Worm (Caenorhabditis elegans): Measurements from ENCODE around the gene cnc-7.

Gene cnc-7

DNA sequence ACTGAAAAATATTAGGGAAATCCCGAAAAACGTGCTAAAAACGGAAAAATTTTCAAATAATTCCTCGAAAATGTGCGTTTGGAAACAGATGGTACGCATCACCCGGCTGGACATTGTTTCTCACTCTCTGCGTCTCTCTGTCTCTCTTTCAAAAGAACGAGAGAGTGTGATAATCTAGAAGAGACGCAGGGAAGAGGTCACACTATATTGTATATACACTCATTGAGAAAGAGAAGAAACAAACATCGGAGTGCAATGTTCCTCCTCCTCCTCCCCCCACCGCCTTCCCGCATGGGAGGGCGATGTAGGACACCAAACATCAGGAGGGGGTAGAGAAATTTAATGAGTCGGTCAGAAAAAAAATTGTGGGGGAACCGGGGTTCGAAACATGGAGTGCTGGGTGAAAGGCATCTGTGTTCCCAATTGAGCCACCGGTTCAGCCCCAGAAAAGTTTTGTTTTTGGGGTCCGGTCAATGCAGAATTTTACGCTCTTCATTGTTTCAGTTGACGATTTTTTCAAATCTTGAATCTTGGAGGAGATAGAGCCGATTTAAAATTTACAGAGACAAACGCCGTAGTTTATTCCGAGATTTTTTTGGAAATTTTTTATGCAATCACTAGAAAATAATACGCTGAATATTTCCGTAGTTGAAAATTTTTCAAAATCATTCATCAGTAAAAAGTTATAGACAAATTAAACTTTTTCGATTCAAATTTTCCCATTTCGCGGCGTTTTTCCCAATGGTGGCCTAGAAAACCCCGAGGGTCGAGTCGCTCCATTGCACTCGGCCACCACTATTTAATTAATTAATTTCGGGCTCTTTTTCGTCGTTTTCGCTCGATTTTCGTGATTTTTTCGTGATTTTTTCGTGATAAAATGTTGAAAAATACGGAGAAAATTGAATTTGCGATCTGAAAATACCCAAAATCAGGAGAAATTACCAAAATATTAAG, 30.6 kb downstream of the cnc-7 start (continued):
- no peak for TF ChIP-seq B0035.1 (tag; optimal IDR thresholded peaks at IDR 0.05)
- TF ChIP-seq ztf-28 (GFP tag; IDR thresholded peaks at IDR 0.05): peak; percentile 55; the same call in 1 of the 2 replicates
- peak; percentile 55 for TF ChIP-seq efl-1 (GFP tag; optimal IDR thresholded peaks at IDR 0.05)
- no peak for TF ChIP-seq B0019.2 (GFP tag; conservative IDR thresholded peaks at IDR 0.05)
- TF ChIP-seq lin-35 (GFP tag; optimal IDR thresholded peaks at IDR 0.05): peak in 1 of 3 experiments; percentile 51
- no peak for TF ChIP-seq ZK185.1 (tag; optimal IDR thresholded peaks at IDR 0.05; ENCODE audit: poor library complexity, severe bottlenecking)
- TF ChIP-seq F22D6.2 (tag; optimal IDR thresholded peaks at IDR 0.05): no peak
- no peak for TF ChIP-seq T07F8.4 (tag; optimal IDR thresholded peaks at IDR 0.05)
- TF ChIP-seq ztf-6 (GFP tag; IDR thresholded peaks at IDR 0.05): no peak
- peak; percentile 5; the same call in 1 of the 2 replicates for TF ChIP-seq dox-1 (GFP tag; IDR thresholded peaks at IDR 0.05)
- no peak for TF ChIP-seq nhr-179 (tag; optimal IDR thresholded peaks at IDR 0.05)
- TF ChIP-seq xnd-1 (tag; optimal IDR thresholded peaks at IDR 0.05): no peak
- TF ChIP-seq fkh-3 (tag; optimal IDR thresholded peaks at IDR 0.05): no peak
- no peak for TF ChIP-seq zim-3 (tag; optimal IDR thresholded peaks at IDR 0.05)
- no peak for TF ChIP-seq ccch-3 (GFP tag; optimal IDR thresholded peaks at IDR 0.05)
- no peak for TF ChIP-seq hsf-1 (GFP tag; IDR thresholded peaks at IDR 0.05)
- peak; percentile 66; the same call in 1 of the 2 replicates for TF ChIP-seq hmg-1.2 (GFP tag; IDR thresholded peaks at IDR 0.05)
- TF ChIP-seq athp-1 (tag; optimal IDR thresholded peaks at IDR 0.05): no peak
- TF ChIP-seq nhr-80 (tag; optimal IDR thresholded peaks at IDR 0.05): peak; percentile 37
- TF ChIP-seq madf-10 (tag; optimal IDR thresholded peaks at IDR 0.05): no peak
- TF ChIP-seq madf-3 (GFP tag; IDR thresholded peaks at IDR 0.05): no peak
- no peak for TF ChIP-seq let-607 (tag; optimal IDR thresholded peaks at IDR 0.05)
- TF ChIP-seq chd-7 (tag; optimal IDR thresholded peaks at IDR 0.05): no peak
- no peak for TF ChIP-seq aptf-2 (GFP tag; conservative IDR thresholded peaks at IDR 0.05)
- TF ChIP-seq snpc-4 (GFP tag; optimal IDR thresholded peaks at IDR 0.05): no peak
- TF ChIP-seq snpc-4 (tag; optimal IDR thresholded peaks at IDR 0.05): no peak
- no peak for TF ChIP-seq rcor-1 (GFP tag; IDR thresholded peaks at IDR 0.05)
- no peak for TF ChIP-seq aptf-3 (GFP tag; IDR thresholded peaks at IDR 0.05)
- no peak for TF ChIP-seq sdz-38 (tag; optimal IDR thresholded peaks at IDR 0.05)
- TF ChIP-seq hmg-20 (GFP tag; IDR thresholded peaks at IDR 0.05): no peak
- no peak for TF ChIP-seq cebp-2 (GFP tag; IDR thresholded peaks at IDR 0.05)
- peak; percentile 16 for TF ChIP-seq tbp1 (GFP tag; optimal IDR thresholded peaks at IDR 0.05)
- TF ChIP-seq lin-54 (GFP tag; optimal IDR thresholded peaks at IDR 0.05): peak; percentile 77
- TF ChIP-seq lin-40 (tag; optimal IDR thresholded peaks at IDR 0.05): no peak
- TF ChIP-seq nhr-120 (GFP tag; IDR thresholded peaks at IDR 0.05): no peak
- 0 out of 2 replicates have a peak, but pooled peaks have one; percentile 41 for TF ChIP-seq lin-26 (GFP tag; IDR thresholded peaks at IDR 0.05)
- TF ChIP-seq nfya-2 (GFP tag; IDR thresholded peaks at IDR 0.05): no peak
- TF ChIP-seq mxl-1 (tag; optimal IDR thresholded peaks at IDR 0.05): no peak
- TF ChIP-seq Y79H2A.3 (GFP tag; conservative IDR thresholded peaks at IDR 0.05): no peak
- TF ChIP-seq D2030.7 (GFP tag; IDR thresholded peaks at IDR 0.05): peak; percentile 45; the same call in 1 of the 2 replicates
- TF ChIP-seq somi-1 (GFP tag; optimal IDR thresholded peaks at IDR 0.05): no peak
- peak; percentile 41 for TF ChIP-seq mcd-1 (GFP tag; IDR thresholded peaks at IDR 0.05)
- TF ChIP-seq Y53F4B.3 (GFP tag; IDR thresholded peaks at IDR 0.05): no peak
- TF ChIP-seq hlh-12 (tag; optimal IDR thresholded peaks at IDR 0.05): no peak
- TF ChIP-seq ekl-4 (GFP tag; IDR thresholded peaks at IDR 0.05): no peak
- TF ChIP-seq ama-1 (optimal IDR thresholded peaks at IDR 0.05): no peak
- no peak for TF ChIP-seq ama-1 (GFP tag; optimal IDR thresholded peaks at IDR 0.05)
- TF ChIP-seq die-1 (tag; optimal IDR thresholded peaks at IDR 0.05): no peak
